Worm (Caenorhabditis elegans) whole organism, early embryonic: Measurements from ENCODE around the gene Y59E9AL.4.

ENCODE experiments used
- ama-1 ChIP-seq: fragments of 150-350 bp; optimal IDR thresholded peaks from 2 replicates; lab custom pipeline; 2014
- ceh-13 ChIP-seq: fragments of 200-800 bp; sonication (Bioruptor generic); optimal IDR thresholded peaks from 2 replicates; lab custom pipeline; 2018; ENCODE audit warnings: mild to moderate bottlenecking, missing genetic modification characterization, missing compliant biosample characterization
- ceh-36 ChIP-seq: sonication (generic microtip); optimal IDR thresholded peaks from 2 replicates; lab custom pipeline; 2016; ENCODE audit warnings: missing genetic modification characterization, inconsistent platforms, missing compliant biosample characterization
- flt-1 ChIP-seq: fragments of 200-800 bp; sonication (Bioruptor generic); IDR thresholded peaks from 2 replicates; pipeline ENCODE4 v1.3.6; 2022; ENCODE audit warnings: missing genetic modification characterization, missing compliant biosample characterization
- hmbx-1 ChIP-seq: sonication (generic microtip); optimal IDR thresholded peaks from 2 replicates; lab custom pipeline; 2016; ENCODE audit warnings: mild to moderate bottlenecking, missing genetic modification characterization, missing compliant biosample characterization
- hmg-4 ChIP-seq: fragments of 200-800 bp; sonication (Bioruptor generic); optimal IDR thresholded peaks from 2 replicates; lab custom pipeline; 2018; ENCODE audit warnings: mild to moderate bottlenecking, missing genetic modification characterization, missing compliant biosample characterization

ce11 chrIV:5224238-5224637 lies 9.2 kb upstream of the Y59E9AL.4 start, which contains the start of gene Y59E9AL.8:
- TF ChIP-seq hmbx-1 (tag; lab: Kevin White, UChicago), result no peak
- TF ChIP-seq ama-1, result no peak
- TF ChIP-seq ceh-36, result no peak
- TF ChIP-seq ceh-13 (GFP tag; lab: Kevin White, UChicago), result no peak
- no peak for TF ChIP-seq hmg-4 (GFP tag; lab: Kevin White, UChicago)
- no peak for TF ChIP-seq flt-1 (GFP tag; lab: Robert Waterston, UW)
